Worm (Caenorhabditis elegans) whole organism, late embryonic: ENCODE data around the gene leo-1.

Experiments
- C38D4.7 ChIP-seq: fragments of 200-800 bp; sonication (Bioruptor generic); optimal IDR thresholded peaks from 2 replicates; lab custom pipeline; 2018; ENCODE audit warnings: mild to moderate bottlenecking, missing genetic modification characterization, moderate library complexity, missing compliant biosample characterization
- F13H6.1 ChIP-seq: sonication (generic microtip); optimal IDR thresholded peaks from 2 replicates; lab custom pipeline; 2016; ENCODE audit warnings: missing genetic modification characterization, missing compliant biosample characterization
- K02D7.2 ChIP-seq: sonication (generic microtip); optimal IDR thresholded peaks from 2 replicates; lab custom pipeline; 2017; ENCODE audit warnings: mild to moderate bottlenecking, missing genetic modification characterization, missing compliant biosample characterization
- T23F11.4 ChIP-seq: fragments of 200-800 bp; sonication (Bioruptor generic); optimal IDR thresholded peaks from 2 replicates; lab custom pipeline; 2018; ENCODE audit warnings: mild to moderate bottlenecking, missing genetic modification characterization, missing compliant biosample characterization
- Y22D7AL.16 ChIP-seq: sonication (generic microtip); optimal IDR thresholded peaks from 2 replicates; lab custom pipeline; 2016; ENCODE audit warnings: missing genetic modification characterization, missing compliant biosample characterization
- ahr-1 ChIP-seq: sonication (generic microtip); optimal IDR thresholded peaks from 2 replicates; lab custom pipeline; 2016; ENCODE audit warnings: missing genetic modification characterization, missing compliant biosample characterization
- ceh-19 ChIP-seq: fragments of 200-800 bp; sonication (Bioruptor generic); optimal IDR thresholded peaks from 2 replicates; lab custom pipeline; 2018; ENCODE audit warnings: mild to moderate bottlenecking, missing genetic modification characterization, missing compliant biosample characterization
- ceh-2 ChIP-seq: sonication (generic microtip); optimal IDR thresholded peaks from 2 replicates; lab custom pipeline; 2016; ENCODE audit warnings: missing genotype, missing genetic modification characterization, missing compliant biosample characterization
- ceh-24 ChIP-seq: sonication (generic microtip); optimal IDR thresholded peaks from 2 replicates; lab custom pipeline; 2016; ENCODE audit warnings: mild to moderate bottlenecking, missing genetic modification characterization, missing compliant biosample characterization
- ceh-30 ChIP-seq: fragments of 150-350 bp; optimal IDR thresholded peaks from 2 replicates; lab custom pipeline; 2014; ENCODE audit warnings: missing biosample characterization, missing genetic modification characterization
- ceh-31 ChIP-seq: sonication (generic microtip); optimal IDR thresholded peaks from 2 replicates; lab custom pipeline; 2016; ENCODE audit warnings: missing genetic modification characterization, missing compliant biosample characterization
- ceh-34 ChIP-seq: sonication (generic microtip); optimal IDR thresholded peaks from 2 replicates; lab custom pipeline; 2016; ENCODE audit warnings: mild to moderate bottlenecking, missing genetic modification characterization, missing compliant biosample characterization
- ceh-45 ChIP-seq: fragments of 200-800 bp; sonication (Bioruptor generic); IDR thresholded peaks from 2 replicates; pipeline ENCODE4 v1.3.6; 2022; ENCODE audit warnings: missing genetic modification reagents, missing genetic modification characterization, missing compliant biosample characterization
- ceh-48 ChIP-seq: sonication (generic microtip); optimal IDR thresholded peaks from 2 replicates; lab custom pipeline; 2016; ENCODE audit warnings: missing genetic modification characterization, inconsistent platforms, missing compliant biosample characterization
- dmd-4 ChIP-seq: sonication (generic microtip); optimal IDR thresholded peaks from 2 replicates; lab custom pipeline; 2016; ENCODE audit warnings: borderline replicate concordance, missing genetic modification characterization, missing compliant biosample characterization
- elt-2 ChIP-seq: sonication (generic microtip); optimal IDR thresholded peaks from 2 replicates; lab custom pipeline; 2016; ENCODE audit warnings: missing genetic modification reagents, missing genetic modification characterization, missing compliant biosample characterization
- elt-4 ChIP-seq: sonication (generic microtip); optimal IDR thresholded peaks from 2 replicates; lab custom pipeline; 2016; ENCODE audit warnings: missing genetic modification characterization, missing compliant biosample characterization
- ets-4 ChIP-seq: sonication (generic microtip); optimal IDR thresholded peaks from 2 replicates; lab custom pipeline; 2016; ENCODE audit warnings: missing genetic modification characterization, missing compliant biosample characterization
- fkh-10 ChIP-seq: fragments of 150-350 bp; optimal IDR thresholded peaks from 2 replicates; lab custom pipeline; 2014; ENCODE audit warnings: missing biosample characterization, missing genetic modification reagents, missing genetic modification characterization
- gmeb-2 ChIP-seq: sonication (generic microtip); optimal IDR thresholded peaks from 2 replicates; lab custom pipeline; 2016; ENCODE audit warnings: missing genetic modification characterization, inconsistent platforms, missing compliant biosample characterization
- hlh-15 ChIP-seq: sonication (generic microtip); optimal IDR thresholded peaks from 2 replicates; lab custom pipeline; 2016; ENCODE audit warnings: missing genetic modification characterization, missing compliant biosample characterization
- hlh-30 ChIP-seq: sonication (generic microtip); optimal IDR thresholded peaks from 2 replicates; lab custom pipeline; 2017; ENCODE audit warnings: antibody characterized with exemption, missing genetic modification characterization, missing compliant biosample characterization; ENCODE audit not compliant: insufficient read depth
- hlh-6 ChIP-seq: sonication (generic microtip); optimal IDR thresholded peaks from 2 replicates; lab custom pipeline; 2016; ENCODE audit warnings: missing genotype, missing genetic modification characterization, missing compliant biosample characterization
- lim-6 ChIP-seq: sonication (generic microtip); optimal IDR thresholded peaks from 2 replicates; lab custom pipeline; 2016; ENCODE audit warnings: missing genetic modification characterization, missing compliant biosample characterization
- lin-11 ChIP-seq: fragments of 200-800 bp; sonication (Bioruptor generic); optimal IDR thresholded peaks from 2 replicates; lab custom pipeline; 2018; ENCODE audit warnings: mild to moderate bottlenecking, missing genetic modification characterization, missing compliant biosample characterization
- madf-2 ChIP-seq: sonication (generic microtip); optimal IDR thresholded peaks from 2 replicates; lab custom pipeline; 2017; ENCODE audit warnings: missing genetic modification characterization, missing compliant biosample characterization
- mec-3 ChIP-seq: sonication (generic microtip); optimal IDR thresholded peaks from 2 replicates; lab custom pipeline; 2016; ENCODE audit warnings: borderline replicate concordance, missing genetic modification characterization, missing compliant biosample characterization
- nfya-1 ChIP-seq: sonication (generic microtip); optimal IDR thresholded peaks from 2 replicates; lab custom pipeline; 2017; ENCODE audit warnings: missing genetic modification characterization, mild to moderate bottlenecking, missing compliant biosample characterization, antibody characterized with exemption, moderate library complexity
- nhr-11 ChIP-seq: fragments of 150-350 bp; optimal IDR thresholded peaks from 2 replicates; lab custom pipeline; 2014; ENCODE audit warnings: missing biosample characterization, missing genetic modification characterization
- odd-2 ChIP-seq: sonication (generic microtip); optimal IDR thresholded peaks from 2 replicates; lab custom pipeline; 2017; ENCODE audit warnings: antibody characterized with exemption, mild to moderate bottlenecking, missing genetic modification characterization, missing compliant biosample characterization
- pag-3 ChIP-seq: sonication (generic microtip); optimal IDR thresholded peaks from 2 replicates; lab custom pipeline; 2016; ENCODE audit warnings: missing compliant biosample characterization, missing genetic modification characterization, borderline replicate concordance
- pax-1 ChIP-seq: fragments of 150-350 bp; optimal IDR thresholded peaks from 2 replicates; lab custom pipeline; 2014; ENCODE audit warnings: missing biosample characterization, missing genetic modification characterization
- pha-4 ChIP-seq: fragments of 150-350 bp; optimal IDR thresholded peaks from 2 replicates; lab custom pipeline; 2018; ENCODE audit warnings: missing biosample characterization, missing genetic modification reagents, missing genetic modification characterization
- pqm-1 ChIP-seq: sonication (generic microtip); optimal IDR thresholded peaks from 2 replicates; lab custom pipeline; 2016; ENCODE audit warnings: missing genetic modification characterization, missing compliant biosample characterization
- ref-2 ChIP-seq: sonication (generic microtip); optimal IDR thresholded peaks from 2 replicates; lab custom pipeline; 2016; ENCODE audit warnings: missing genetic modification characterization, missing compliant biosample characterization
- sox-4 ChIP-seq: sonication (generic microtip); optimal IDR thresholded peaks from 2 replicates; lab custom pipeline; 2017; ENCODE audit warnings: mild to moderate bottlenecking, missing genetic modification characterization, inconsistent platforms, missing compliant biosample characterization
- tbx-2 ChIP-seq: sonication (generic microtip); optimal IDR thresholded peaks from 2 replicates; lab custom pipeline; 2016; ENCODE audit warnings: missing genetic modification characterization, missing compliant biosample characterization
- unc-55 ChIP-seq: sonication (generic microtip); optimal IDR thresholded peaks from 2 replicates; lab custom pipeline; 2017; ENCODE audit warnings: missing biosample characterization, missing genetic modification reagents, missing genetic modification characterization
- unc-86 ChIP-seq: sonication (generic microtip); optimal IDR thresholded peaks from 2 replicates; lab custom pipeline; 2016; ENCODE audit warnings: missing genetic modification characterization, missing compliant biosample characterization

The leo-1 gene

ce11 chrIV:11329269-11329668 lies at the start of gene leo-1:
leo-1 (minus strand) TSS chrIV:11329369.
- TF ChIP-seq ceh-30 (tag; lab: Kevin White, UChicago) (no peak), nfya-1 (tag; lab: Kevin White, UChicago) (no peak), ceh-45 (GFP tag; lab: Robert Waterston, UW) (no peak), pax-1 (tag; lab: Kevin White, UChicago) (no peak), odd-2 (tag; lab: Kevin White, UChicago) (no peak), ceh-19 (GFP tag; lab: Kevin White, UChicago) (no peak), sox-4 (tag; lab: Kevin White, UChicago) (no peak), pag-3 (no peak), elt-2 (tag; lab: Kevin White, UChicago) (no peak), Y22D7AL.16 (no peak), gmeb-2 (tag; lab: Kevin White, UChicago) (no peak), fkh-10 (no peak), dmd-4 (tag; lab: Kevin White, UChicago) (no peak), F13H6.1 (no peak)

ce11 chrIV:11377439-11377838 lies 48.3 kb upstream of the leo-1 start:
- TF ChIP-seq gmeb-2 (tag; lab: Kevin White, UChicago), result no peak

ce11 chrIV:11375713-11376112 lies 46.5 kb upstream of the leo-1 start:
- TF ChIP-seq pqm-1 (tag; lab: Kevin White, UChicago) (no peak), K02D7.2 (tag; lab: Kevin White, UChicago) (no peak), lin-11 (tag; lab: Kevin White, UChicago) (no peak), ahr-1 (no peak), elt-2 (tag; lab: Kevin White, UChicago) (no peak), mec-3 (tag; lab: Kevin White, UChicago) (no peak), dmd-4 (tag; lab: Kevin White, UChicago) (no peak), unc-55 (GFP tag; lab: Kevin White, UChicago) (no peak), hlh-30 (tag; lab: Kevin White, UChicago) (no peak), ceh-30 (tag; lab: Kevin White, UChicago) (no peak), ref-2 (tag; lab: Kevin White, UChicago) (no peak), fkh-10 (no peak), pha-4 (no peak), ceh-34 (tag; lab: Kevin White, UChicago) (no peak), lim-6 (no peak), ceh-19 (GFP tag; lab: Kevin White, UChicago) (no peak), tbx-2 (no peak), ceh-48 (tag; lab: Kevin White, UChicago) (no peak), madf-2 (tag; lab: Kevin White, UChicago) (no peak)

- TF ChIP-seq C38D4.7 (GFP tag; lab: Kevin White, UChicago) (no peak), ceh-45 (GFP tag; lab: Robert Waterston, UW) (no peak), ceh-24 (no peak), ets-4 (no peak), hlh-30 (tag; lab: Kevin White, UChicago) (no peak), nhr-11 (tag; lab: Kevin White, UChicago) (no peak), hlh-15 (tag; lab: Kevin White, UChicago) (no peak), ahr-1 (no peak), elt-4 (no peak), ceh-2 (tag; lab: Kevin White, UChicago) (no peak), odd-2 (tag; lab: Kevin White, UChicago) (no peak), T23F11.4 (GFP tag; lab: Kevin White, UChicago) (no peak), ceh-31 (tag; lab: Kevin White, UChicago) (no peak), gmeb-2 (tag; lab: Kevin White, UChicago) (no peak), unc-86 (tag; lab: Kevin White, UChicago) (no peak), hlh-6 (no peak)
These were observed 43.3 kb upstream of the leo-1 start, which contains the start of gene cbd-1 for ce11 chrIV:11372366-11372997. cbd-1 (plus strand) TSS chrIV:11372991.
